Fruit fly (Drosophila melanogaster) whole organism, adult: ENCODE results near the gene beta-Man.

Experiments used
- CG11617 ChIP-seq: fragments of 200-800 bp; sonication (Bioruptor generic); optimal IDR thresholded peaks from 2 replicates; lab custom pipeline; 2017; ENCODE audit warnings: mild to moderate bottlenecking, missing biosample characterization, missing genetic modification reagents, missing genetic modification characterization
- CG12768 ChIP-seq: fragments of 200-800 bp; sonication (Bioruptor generic); optimal IDR thresholded peaks from 2 replicates; lab custom pipeline; 2017; ENCODE audit warnings: missing biosample characterization, missing genetic modification characterization, mild to moderate bottlenecking, moderate library complexity, missing genetic modification reagents
- CG14711 ChIP-seq: fragments of 200-800 bp; sonication (Bioruptor generic); optimal IDR thresholded peaks from 2 replicates; lab custom pipeline; 2018; ENCODE audit warnings: missing biosample characterization, mild to moderate bottlenecking, missing genetic modification characterization, moderate library complexity
- CG1620 ChIP-seq: fragments of 200-800 bp; sonication (Bioruptor generic); optimal IDR thresholded peaks from 2 replicates; lab custom pipeline; 2016; ENCODE audit warnings: missing biosample characterization, missing genetic modification characterization
- CG33017 ChIP-seq: fragments of 200-800 bp; sonication (Bioruptor generic); optimal IDR thresholded peaks from 2 replicates; lab custom pipeline; 2018; ENCODE audit warnings: missing biosample characterization, mild to moderate bottlenecking, missing genetic modification characterization, moderate library complexity
- CG5204 ChIP-seq: fragments of 200-800 bp; sonication (Bioruptor generic); optimal IDR thresholded peaks from 2 replicates; lab custom pipeline; 2016; ENCODE audit warnings: missing biosample characterization, missing genetic modification characterization
- CG7045 ChIP-seq: fragments of 200-800 bp; sonication (Bioruptor generic); optimal IDR thresholded peaks from 2 replicates; lab custom pipeline; 2017; ENCODE audit warnings: missing biosample characterization, mild to moderate bottlenecking, missing genetic modification characterization
- CG7101 ChIP-seq: fragments of 200-800 bp; sonication (Bioruptor generic); optimal IDR thresholded peaks from 2 replicates; lab custom pipeline; 2018; ENCODE audit warnings: missing biosample characterization, mild to moderate bottlenecking, missing genetic modification characterization, moderate library complexity
- Clk ChIP-seq: fragments of 200-800 bp; sonication (Bioruptor generic); optimal IDR thresholded peaks from 2 replicates; lab custom pipeline; 2017; ENCODE audit warnings: missing biosample characterization, missing genetic modification characterization
- Crg-1 ChIP-seq: fragments of 200-800 bp; sonication (Bioruptor generic); optimal IDR thresholded peaks from 2 replicates; lab custom pipeline; 2016; ENCODE audit warnings: missing biosample characterization, missing genetic modification characterization
- Hr96 ChIP-seq: fragments of 200-800 bp; sonication (Bioruptor generic); optimal IDR thresholded peaks from 2 replicates; lab custom pipeline; 2016; ENCODE audit warnings: missing biosample characterization, missing genetic modification characterization
- Mnt ChIP-seq: fragments of 200-800 bp; sonication (Bioruptor generic); optimal IDR thresholded peaks from 2 replicates; lab custom pipeline; 2016; ENCODE audit warnings: missing biosample characterization, mild to moderate bottlenecking, missing genetic modification characterization
- bab1 ChIP-seq: fragments of 200-800 bp; sonication (Bioruptor generic); optimal IDR thresholded peaks from 3 replicates; lab custom pipeline; 2019; ENCODE audit warnings: missing biosample characterization, mild to moderate bottlenecking, missing genetic modification characterization, moderate library complexity
- cic ChIP-seq: fragments of 200-800 bp; sonication (Bioruptor generic); optimal IDR thresholded peaks from 2 replicates; lab custom pipeline; 2017; ENCODE audit warnings: missing biosample characterization, mild to moderate bottlenecking, missing genetic modification characterization, moderate library complexity
- cnc ChIP-seq, 2 experiments: fragments of >200 bp; optimal IDR thresholded peaks; 2 replicates each; lab custom pipeline; 2017
- kay ChIP-seq: fragments of 200-800 bp; sonication (Bioruptor generic); peaks from one replicate; lab custom pipeline; 2016; ENCODE audit warnings: missing biosample characterization, missing genetic modification characterization, borderline replicate concordance
- ovo ChIP-seq: fragments of 200-800 bp; sonication (Bioruptor generic); optimal IDR thresholded peaks from 2 replicates; lab custom pipeline; 2016; ENCODE audit warnings: missing biosample characterization, missing genetic modification characterization
- pad ChIP-seq: fragments of 200-800 bp; sonication (Bioruptor generic); optimal IDR thresholded peaks from 3 replicates; lab custom pipeline; 2017; ENCODE audit warnings: missing biosample characterization, missing genetic modification characterization, mild to moderate bottlenecking, moderate library complexity, missing genetic modification reagents
- tj ChIP-seq: fragments of 200-800 bp; sonication (Bioruptor generic); optimal IDR thresholded peaks from 3 replicates; lab custom pipeline; 2017; ENCODE audit warnings: missing biosample characterization, mild to moderate bottlenecking, missing genetic modification characterization, moderate library complexity
- toe ChIP-seq: fragments of 200-800 bp; sonication (Bioruptor generic); optimal IDR thresholded peaks from 2 replicates; lab custom pipeline; 2016; ENCODE audit warnings: missing biosample characterization, missing genetic modification characterization

beta-Man gene

dm6 chr3R:4197055-4197454 is at the start of gene beta-Man:
beta-Man (plus strand) TSS chr3R:4197206.
- TF ChIP-seq tj (GFP tag; lab: Kevin White, UChicago) (peak; percentile 20), cic (peak; percentile 2), bab1 (peak; percentile 66), CG12768 (GFP tag; lab: Kevin White, UChicago) (peak; percentile 8), CG7101 (tag; lab: Kevin White, UChicago) (peak; percentile 21), CG5204 (no peak), Mnt (peak; percentile 46), CG14711 (tag; lab: Kevin White, UChicago) (no peak)

dm6 chr3R:4162135-4162534 is 34.9 kb upstream of the beta-Man start, which contains the start of gene CG40198:
CG40198 (minus strand) TSS chr3R:4162235.
- TF ChIP-seq CG14711 (tag; lab: Kevin White, UChicago) (no peak), bab1 (no peak), CG7101 (tag; lab: Kevin White, UChicago) (no peak), Crg-1 (GFP tag; lab: Kevin White, UChicago) (no peak), Hr96 (GFP tag; lab: Kevin White, UChicago) (no peak), kay (GFP tag; lab: Kevin White, UChicago) (no peak), cnc (optimal IDR thresholded peaks at IDR 0.05; lab: Kevin White, UChicago) (no peak), cic (no peak), CG12768 (GFP tag; lab: Kevin White, UChicago) (no peak), pad (GFP tag; lab: Kevin White, UChicago) (no peak), tj (GFP tag; lab: Kevin White, UChicago) (no peak), CG11617 (GFP tag; lab: Kevin White, UChicago) (no peak), Mnt (no peak)

DNA sequence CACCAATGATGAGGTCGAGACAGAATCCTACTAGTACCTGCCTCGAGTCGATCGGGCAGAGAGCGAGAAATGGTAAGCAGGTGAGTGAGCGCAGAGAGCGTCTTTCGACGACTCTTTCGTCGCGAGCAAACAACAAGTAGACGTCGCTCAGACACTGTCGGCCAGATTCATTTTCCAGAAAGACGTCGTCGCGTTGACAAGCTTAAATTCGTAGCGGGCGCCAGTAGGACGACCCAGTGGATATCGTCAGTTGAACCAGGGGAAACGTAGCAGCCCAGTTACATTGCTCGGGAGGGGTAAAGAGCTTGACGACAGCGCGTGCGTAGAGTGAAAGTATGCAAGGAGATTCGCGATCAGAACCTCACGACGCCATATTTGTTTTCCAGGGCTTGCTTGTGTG is 22.5 kb upstream of the beta-Man start, which contains the start of gene CG12581:
CG12581 (plus strand) TSS at position 163 of the 400 bp plus-strand sequence.
- TF ChIP-seq pad (GFP tag; lab: Kevin White, UChicago): peak; percentile 64
- TF ChIP-seq CG1620 (GFP tag; lab: Kevin White, UChicago): no peak

DNA sequence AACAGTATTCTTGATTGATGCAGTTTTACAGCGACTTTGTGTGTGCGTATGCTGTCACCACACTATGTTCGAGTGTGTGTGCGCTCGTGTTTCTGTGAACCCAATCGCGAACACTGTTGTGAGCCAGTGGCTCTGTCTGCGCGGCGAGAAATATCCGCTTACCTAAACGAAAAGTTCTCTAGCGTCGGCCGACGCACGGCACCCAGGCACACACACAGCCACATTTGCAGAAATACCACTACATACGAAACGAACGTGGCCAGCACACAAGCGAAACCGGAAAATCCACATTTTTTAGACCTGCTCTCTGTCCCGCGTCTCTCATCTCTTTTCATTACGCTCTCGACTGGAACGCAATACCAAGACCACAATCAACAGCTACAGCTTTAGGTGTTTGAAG is 22.0 kb upstream of the beta-Man start:
- no peak for TF ChIP-seq CG1620 (GFP tag; lab: Kevin White, UChicago)
- TF ChIP-seq tj (GFP tag; lab: Kevin White, UChicago): peak; percentile 95

DNA sequence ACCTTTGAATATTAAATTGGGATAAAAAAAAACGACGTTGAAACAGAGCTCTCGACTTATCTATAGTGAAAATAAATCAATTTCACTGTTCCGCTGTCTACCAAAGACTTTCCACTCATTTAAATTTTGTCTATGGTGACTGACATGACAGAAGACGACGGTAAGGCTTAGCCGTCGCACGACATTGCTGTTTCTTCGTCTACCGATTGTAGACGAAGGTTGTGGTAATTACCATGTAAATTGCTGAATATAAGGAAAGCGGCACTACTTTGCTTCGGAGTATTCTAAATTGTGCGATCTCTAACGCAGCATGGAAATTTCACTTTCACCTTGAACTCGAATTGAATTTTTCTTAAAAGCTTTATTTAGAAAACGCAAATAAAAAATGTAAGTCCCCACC is 20.3 kb upstream of the beta-Man start:
- TF ChIP-seq Hr96 (GFP tag; lab: Kevin White, UChicago) (no peak), CG7101 (tag; lab: Kevin White, UChicago) (no peak), Mnt (no peak), CG11617 (GFP tag; lab: Kevin White, UChicago) (no peak), toe (GFP tag; lab: Kevin White, UChicago) (no peak), Crg-1 (GFP tag; lab: Kevin White, UChicago) (no peak), CG5204 (no peak), kay (GFP tag; lab: Kevin White, UChicago) (no peak), CG12768 (GFP tag; lab: Kevin White, UChicago) (no peak), CG1620 (GFP tag; lab: Kevin White, UChicago) (no peak), Clk (GFP tag; lab: Kevin White, UChicago) (no peak), cic (no peak), pad (GFP tag; lab: Kevin White, UChicago) (no peak), cnc (optimal IDR thresholded peaks at IDR 0.05; lab: Kevin White, UChicago) (no peak)

dm6 chr3R:4178750-4179485 is 18.1 kb upstream of the beta-Man start:
- TF ChIP-seq cic (no peak), CG7045 (no peak), bab1 (no peak), tj (GFP tag; lab: Kevin White, UChicago) (no peak), CG11617 (GFP tag; lab: Kevin White, UChicago) (no peak), CG7101 (tag; lab: Kevin White, UChicago) (no peak), Crg-1 (GFP tag; lab: Kevin White, UChicago) (no peak), Hr96 (GFP tag; lab: Kevin White, UChicago) (no peak), pad (GFP tag; lab: Kevin White, UChicago) (no peak), ovo (GFP tag; lab: Kevin White, UChicago) (no peak), CG33017 (no peak), Clk (GFP tag; lab: Kevin White, UChicago) (no peak), CG5204 (no peak), CG12768 (GFP tag; lab: Kevin White, UChicago) (no peak), CG1620 (GFP tag; lab: Kevin White, UChicago) (no peak), cnc (optimal IDR thresholded peaks at IDR 0.05; lab: Kevin White, UChicago) (no peak), Mnt (no peak), toe (GFP tag; lab: Kevin White, UChicago) (no peak), kay (GFP tag; lab: Kevin White, UChicago) (no peak), CG14711 (tag; lab: Kevin White, UChicago) (no peak)
